Worm (Caenorhabditis elegans): Measurements from ENCODE around the gene sgca-1.

- TF ChIP-seq ama-1 (optimal IDR thresholded peaks at IDR 0.05), result no peak
- no peak for TF ChIP-seq hmg-4 (GFP tag; optimal IDR thresholded peaks at IDR 0.05)
- TF ChIP-seq tbx-37 (GFP tag; conservative IDR thresholded peaks at IDR 0.05), result no peak
- TF ChIP-seq ceh-36 (tag; optimal IDR thresholded peaks at IDR 0.05), result no peak
- no peak for TF ChIP-seq scrt-1 (GFP tag; IDR thresholded peaks at IDR 0.05)
These were observed 36.5 kb upstream of the sgca-1 start, which contains the start of gene F41B4.1 for ce11 chrX:6825840-6826239.
